Fruit fly (Drosophila melanogaster) S2 (cell line): ENCODE results near the gene CG45071.

Experiments used
- CG8478 ChIP-seq: fragments of >200 bp; optimal IDR thresholded peaks from 2 replicates; lab custom pipeline; 2018
- CTCF ChIP-seq, 2 experiments: fragments of >200 bp; optimal IDR thresholded peaks; 2 replicates each; lab custom pipeline; 2018

DNA sequence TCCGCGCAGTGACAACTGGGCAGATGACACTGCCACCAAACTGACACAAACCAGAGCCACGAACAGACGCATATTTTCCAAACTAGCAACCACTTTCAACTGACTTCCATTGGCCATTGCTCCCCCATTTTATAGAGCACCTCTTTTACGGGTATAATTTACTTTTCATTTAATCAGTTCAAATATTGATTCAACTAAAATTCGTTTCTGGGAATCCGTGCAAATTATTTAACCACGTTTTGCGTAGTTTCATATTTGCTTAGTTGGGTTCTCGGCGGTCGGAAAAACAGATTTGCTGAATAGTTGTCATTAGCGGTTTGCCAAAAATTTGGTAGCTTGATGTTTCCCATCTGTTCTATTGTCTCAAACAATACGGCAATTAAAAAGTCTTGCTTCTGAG is 44.1 kb upstream of the CG45071 start, which contains the start of gene CG13460:
- no peak for TF ChIP-seq CTCF (optimal IDR thresholded peaks at IDR 0.05; lab: Kevin White, UChicago)
- TF ChIP-seq CG8478 (lab: Kevin White, UChicago) = no peak
